Worm (Caenorhabditis elegans) whole organism, L2 larva: ENCODE results near the gene Y54G2A.52.

ENCODE experiments used
- aly-2 ChIP-seq: fragments of 150-350 bp; optimal IDR thresholded peaks from 2 replicates; lab custom pipeline; 2014; ENCODE audit warnings: missing biosample characterization, missing genetic modification characterization
- egl-27 ChIP-seq: sonication (generic microtip); optimal IDR thresholded peaks from 3 replicates; lab custom pipeline; 2017; ENCODE audit warnings: missing biosample characterization, missing genetic modification reagents, missing genetic modification characterization
- lin-11 ChIP-seq: fragments of 150-350 bp; sonication (generic microtip); optimal IDR thresholded peaks from 2 replicates; lab custom pipeline; 2014; ENCODE audit warnings: missing biosample characterization, missing genetic modification characterization, inconsistent platforms, mixed read lengths
- mdl-1 ChIP-seq, 2 experiments: fragments of 150-350 bp in 1 of 2; sonication (generic microtip) in 1 of 2; optimal IDR thresholded peaks; 2 replicates each; lab custom pipeline; 2017; ENCODE audit warnings: missing biosample characterization in 2 of 2, missing genetic modification characterization in 2 of 2
- nhr-11 ChIP-seq: fragments of 150-350 bp; optimal IDR thresholded peaks from 2 replicates; lab custom pipeline; 2014; ENCODE audit warnings: missing biosample characterization, missing genetic modification characterization
- unc-55 ChIP-seq: fragments of 150-350 bp; sonication (generic microtip); optimal IDR thresholded peaks from 3 replicates; lab custom pipeline; 2014; ENCODE audit warnings: missing biosample characterization, missing genetic modification reagents, missing genetic modification characterization
- ztf-11 ChIP-seq: sonication (generic microtip); optimal IDR thresholded peaks from 2 replicates; lab custom pipeline; 2017; ENCODE audit warnings: missing biosample characterization, missing genetic modification characterization
- ztf-4 ChIP-seq: fragments of 150-350 bp; optimal IDR thresholded peaks from 2 replicates; lab custom pipeline; 2014; ENCODE audit warnings: missing biosample characterization, missing genetic modification characterization

DNA sequence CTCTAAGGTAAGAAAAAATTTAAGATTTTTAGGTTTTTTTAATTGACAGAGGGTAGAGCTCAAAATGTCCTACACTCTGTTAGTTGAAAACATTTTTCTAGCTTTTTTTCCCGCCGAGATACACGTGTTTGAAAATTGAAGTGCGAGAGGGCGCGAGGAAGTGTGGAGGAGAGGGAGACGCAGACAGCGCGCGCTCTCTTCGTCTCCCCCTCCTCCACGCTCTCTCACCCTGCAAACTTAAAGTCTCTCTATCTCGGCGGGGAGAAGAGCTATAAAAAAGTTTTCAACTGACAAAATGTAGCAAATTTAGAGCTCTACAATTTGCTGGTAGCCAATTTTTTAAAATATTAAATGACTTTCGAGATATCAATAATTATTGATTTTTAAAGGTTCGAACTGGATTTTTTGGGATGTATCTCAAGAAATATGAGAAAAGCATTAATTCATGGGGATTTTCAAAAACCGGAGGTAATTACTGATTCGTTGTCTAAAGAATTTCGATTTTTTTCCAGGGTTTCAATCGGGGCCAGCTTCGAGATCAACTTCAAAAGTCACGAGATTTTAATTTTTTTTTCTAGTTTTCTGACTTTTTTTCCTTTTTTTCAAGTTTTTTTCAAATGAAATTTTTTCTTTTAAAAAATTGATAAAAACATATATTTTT, 33.3 kb downstream of the Y54G2A.52 start:
- TF ChIP-seq nhr-11 (tag; lab: Kevin White, UChicago) (no peak), mdl-1 (tag; optimal IDR thresholded peaks at IDR 0.05; lab: Kevin White, UChicago) (no peak), ztf-4 (tag; lab: Kevin White, UChicago) (no peak), egl-27 (tag; lab: Kevin White, UChicago) (no peak), aly-2 (tag; lab: Kevin White, UChicago) (no peak), ztf-11 (no peak), unc-55 (GFP tag; lab: Kevin White, UChicago) (no peak), lin-11 (no peak)
